Fruit fly (Drosophila melanogaster) whole organism, embryonic: ENCODE results near the gene SrpRalpha.

Experiments
- Antp ChIP-seq: fragments of 200-800 bp; sonication (Bioruptor generic); optimal IDR thresholded peaks from 3 replicates; lab custom pipeline; 2016; ENCODE audit warnings: missing biosample characterization, missing genetic modification characterization
- Bgb ChIP-seq: fragments of 200-800 bp; sonication (Bioruptor generic); IDR thresholded peaks from 2 replicates; pipeline ENCODE4 v1.3.6; 2022; ENCODE audit warnings: missing biosample characterization, missing genetic modification characterization; ENCODE audit not compliant: partially characterized antibody
- CG10274 ChIP-seq: fragments of 200-800 bp; sonication (Bioruptor generic); optimal IDR thresholded peaks from 3 replicates; lab custom pipeline; 2017; ENCODE audit warnings: missing biosample characterization, mild to moderate bottlenecking, missing genetic modification characterization
- CG11085 ChIP-seq: fragments of 200-800 bp; sonication (Bioruptor generic); IDR thresholded peaks from 2 replicates; pipeline ENCODE4 v1.3.6; 2022; ENCODE audit warnings: missing biosample characterization, missing genetic modification characterization
- CG13775 ChIP-seq: fragments of 200-800 bp; sonication (Bioruptor generic); optimal IDR thresholded peaks from 3 replicates; lab custom pipeline; 2017; ENCODE audit warnings: missing biosample characterization, mild to moderate bottlenecking, missing genetic modification characterization
- CG14441 ChIP-seq: fragments of 200-800 bp; sonication (Bioruptor generic); IDR thresholded peaks from 2 replicates; pipeline ENCODE4 v1.3.6; 2022; ENCODE audit warnings: missing biosample characterization, missing genetic modification characterization
- CG14710 ChIP-seq: fragments of 200-800 bp; sonication (Bioruptor generic); optimal IDR thresholded peaks from 3 replicates; lab custom pipeline; 2019; ENCODE audit warnings: missing biosample characterization, mild to moderate bottlenecking, missing genetic modification characterization, moderate library complexity
- CG1602 ChIP-seq: fragments of 200-800 bp; sonication (Bioruptor generic); optimal IDR thresholded peaks from 3 replicates; lab custom pipeline; 2016; ENCODE audit warnings: missing biosample characterization, missing genetic modification characterization
- CG17328 ChIP-seq: fragments of 200-800 bp; sonication (Bioruptor generic); IDR thresholded peaks from 2 replicates; pipeline ENCODE4 v1.3.6; 2022; ENCODE audit warnings: missing biosample characterization, missing genetic modification characterization
- CG2202 ChIP-seq: fragments of 200-800 bp; sonication (Bioruptor generic); optimal IDR thresholded peaks from 2 replicates; lab custom pipeline; 2018; ENCODE audit warnings: missing biosample characterization, mild to moderate bottlenecking, missing genetic modification characterization
- CG2712 ChIP-seq: fragments of 200-800 bp; optimal IDR thresholded peaks from 3 replicates; lab custom pipeline; 2019; ENCODE audit warnings: missing biosample characterization, mild to moderate bottlenecking, missing genetic modification characterization, moderate library complexity
- CG32532 ChIP-seq: fragments of 200-800 bp; sonication (Bioruptor generic); IDR thresholded peaks from 2 replicates; pipeline ENCODE4 v1.3.6; 2022; ENCODE audit warnings: missing biosample characterization, missing genetic modification characterization
- CG3726 ChIP-seq: fragments of 200-800 bp; sonication (Bioruptor generic); IDR thresholded peaks from 3 replicates; pipeline ENCODE4, ENCODE4 v1.3.6; 2022; ENCODE audit warnings: missing biosample characterization, missing genetic modification characterization
- CG3838 ChIP-seq: fragments of 200-800 bp; sonication (Bioruptor generic); optimal IDR thresholded peaks from 3 replicates; lab custom pipeline; 2016; ENCODE audit warnings: missing biosample characterization, missing genetic modification characterization
- CG4730 ChIP-seq: fragments of 200-800 bp; sonication (Bioruptor generic); IDR thresholded peaks from 2 replicates; pipeline ENCODE4 v1.3.6; 2022; ENCODE audit warnings: missing biosample characterization, missing genetic modification characterization
- CG4820 ChIP-seq: fragments of 200-800 bp; sonication (Bioruptor generic); optimal IDR thresholded peaks from 3 replicates; lab custom pipeline; 2016; ENCODE audit warnings: missing biosample characterization, missing genetic modification characterization
- CG8388 ChIP-seq: fragments of 200-800 bp; sonication (Bioruptor generic); optimal IDR thresholded peaks from 2 replicates; lab custom pipeline; 2019; ENCODE audit warnings: missing biosample characterization, mild to moderate bottlenecking, missing genetic modification characterization, moderate library complexity
- CG9817 ChIP-seq: fragments of 200-800 bp; sonication (Bioruptor generic); optimal IDR thresholded peaks from 2 replicates; lab custom pipeline; 2018; ENCODE audit warnings: missing biosample characterization, mild to moderate bottlenecking, missing genetic modification characterization, moderate library complexity
- Dll ChIP-seq: fragments of 200-800 bp; sonication (Bioruptor generic); IDR thresholded peaks from 4 replicates; pipeline ENCODE4 v1.3.6; 2022; ENCODE audit warnings: missing biosample characterization, missing genetic modification characterization; ENCODE audit not compliant: partially characterized antibody
- Elba2 ChIP-seq: fragments of 200-800 bp; sonication (Bioruptor generic); optimal IDR thresholded peaks from 3 replicates; lab custom pipeline; 2016; ENCODE audit warnings: missing biosample characterization, missing genetic modification characterization
- Lim3 ChIP-seq: fragments of 200-800 bp; sonication (Bioruptor generic); IDR thresholded peaks from 2 replicates; pipeline ENCODE4 v1.3.6; 2022; ENCODE audit warnings: missing biosample characterization, missing genetic modification characterization
- NC2α ChIP-seq: fragments of 200-800 bp; sonication (Bioruptor generic); optimal IDR thresholded peaks from 2 replicates; lab custom pipeline; 2016; ENCODE audit warnings: missing biosample characterization, missing genetic modification characterization
- Oli ChIP-seq: fragments of 200-800 bp; sonication (Bioruptor generic); optimal IDR thresholded peaks from 2 replicates; lab custom pipeline; 2018; ENCODE audit warnings: missing biosample characterization, mild to moderate bottlenecking, missing genetic modification characterization, moderate library complexity
- Pdp1 ChIP-seq, 2 experiments: fragments of 200-800 bp; sonication (Bioruptor generic); optimal IDR thresholded peaks; 3 replicates each; lab custom pipeline; 2016; ENCODE audit warnings: missing biosample characterization in 2 of 2, missing genetic modification characterization in 2 of 2, mild to moderate bottlenecking in 1 of 2, moderate library complexity in 1 of 2
- Ravus ChIP-seq: fragments of 200-800 bp; sonication (Bioruptor generic); IDR thresholded peaks from 2 replicates; pipeline ENCODE4 v1.3.6; 2022; ENCODE audit warnings: missing biosample characterization, missing genetic modification characterization
- Usf ChIP-seq: fragments of 200-800 bp; sonication (Bioruptor generic); optimal IDR thresholded peaks from 2 replicates; lab custom pipeline; 2017; ENCODE audit warnings: missing genotype, missing biosample characterization, missing genetic modification characterization
- ap ChIP-seq: fragments of 200-800 bp; sonication (Bioruptor generic); IDR thresholded peaks from 2 replicates; pipeline ENCODE4 v1.3.6; 2022; ENCODE audit warnings: missing biosample characterization, missing genetic modification characterization
- ash1 ChIP-seq: fragments of 200-800 bp; sonication (Bioruptor generic); optimal IDR thresholded peaks from 2 replicates; lab custom pipeline; 2018; ENCODE audit warnings: missing biosample characterization, mild to moderate bottlenecking, missing genetic modification characterization
- caup ChIP-seq: fragments of 200-800 bp; sonication (Bioruptor generic); optimal IDR thresholded peaks from 3 replicates; lab custom pipeline; 2017; ENCODE audit warnings: missing biosample characterization, mild to moderate bottlenecking, missing genetic modification characterization, moderate library complexity; ENCODE audit not compliant: severe bottlenecking
- ci ChIP-seq: fragments of 200-800 bp; sonication (Bioruptor generic); IDR thresholded peaks from 3 replicates; pipeline ENCODE4 v1.3.6; 2022; ENCODE audit warnings: missing biosample characterization, missing genetic modification characterization
- corto ChIP-seq: fragments of 200-800 bp; sonication (Bioruptor generic); optimal IDR thresholded peaks from 2 replicates; lab custom pipeline; 2016; ENCODE audit warnings: missing biosample characterization, mild to moderate bottlenecking, missing genetic modification characterization, moderate library complexity
- croc ChIP-seq: fragments of 200-800 bp; sonication (Bioruptor generic); conservative IDR thresholded peaks from 3 replicates; pipeline ENCODE4 v1.3.6; 2022; ENCODE audit warnings: missing biosample characterization, missing genetic modification characterization
- fd102C ChIP-seq: fragments of 200-800 bp; sonication (Bioruptor generic); optimal IDR thresholded peaks from 2 replicates; lab custom pipeline; 2018; ENCODE audit warnings: missing biosample characterization, mild to moderate bottlenecking, missing genetic modification characterization, moderate library complexity
- gcm2 ChIP-seq: fragments of 200-800 bp; sonication (Bioruptor generic); optimal IDR thresholded peaks from 2 replicates; lab custom pipeline; 2016; ENCODE audit warnings: missing biosample characterization, missing genetic modification characterization
- gem ChIP-seq: fragments of 200-800 bp; sonication (Bioruptor generic); optimal IDR thresholded peaks from 2 replicates; lab custom pipeline; 2019; ENCODE audit warnings: missing biosample characterization, mild to moderate bottlenecking, missing genetic modification characterization, moderate library complexity
- hkb ChIP-seq, 2 experiments: fragments of 200-800 bp in 1 of 2; fragments of >200 bp in 1 of 2; sonication (Bioruptor generic) in 1 of 2; IDR thresholded peaks in 1 of 2; optimal IDR thresholded peaks in 1 of 2; 2 replicates each; pipeline versions ENCODE4 v1.3.6 to Lab custom; 2017 to 2022; ENCODE audit warnings: missing biosample characterization in 1 of 2, missing genetic modification characterization in 1 of 2
- ind ChIP-seq: fragments of 200-800 bp; sonication (Bioruptor generic); optimal IDR thresholded peaks from 3 replicates; lab custom pipeline; 2016; ENCODE audit warnings: missing biosample characterization, missing genetic modification characterization
- jigr1 ChIP-seq: fragments of 200-800 bp; sonication (Bioruptor generic); IDR thresholded peaks from 3 replicates; pipeline ENCODE4 v1.3.6; 2022; ENCODE audit warnings: missing biosample characterization, missing genetic modification characterization
- kah ChIP-seq: fragments of 200-800 bp; sonication (Bioruptor generic); optimal IDR thresholded peaks from 2 replicates; lab custom pipeline; 2018; ENCODE audit warnings: missing biosample characterization, mild to moderate bottlenecking, missing genetic modification characterization
- lbe ChIP-seq: fragments of 200-800 bp; sonication (Bioruptor generic); optimal IDR thresholded peaks from 2 replicates; lab custom pipeline; 2016; ENCODE audit warnings: missing biosample characterization, mild to moderate bottlenecking, missing genetic modification characterization
- lilli ChIP-seq: fragments of 200-800 bp; sonication (Bioruptor generic); optimal IDR thresholded peaks from 3 replicates; lab custom pipeline; 2016; ENCODE audit warnings: missing biosample characterization, missing genetic modification characterization
- luna ChIP-seq: fragments of 200-800 bp; sonication (Bioruptor generic); optimal IDR thresholded peaks from 2 replicates; lab custom pipeline; 2016; ENCODE audit warnings: missing biosample characterization, missing genetic modification characterization
- mam ChIP-seq: fragments of 200-800 bp; sonication (Bioruptor generic); optimal IDR thresholded peaks from 3 replicates; lab custom pipeline; 2016; ENCODE audit warnings: missing biosample characterization, missing genetic modification characterization
- mld ChIP-seq: fragments of 200-800 bp; sonication (Bioruptor generic); IDR thresholded peaks from 3 replicates; pipeline ENCODE4 v1.3.6; 2022; ENCODE audit warnings: missing biosample characterization, missing genetic modification characterization; ENCODE audit not compliant: partially characterized antibody
- onecut ChIP-seq: fragments of 200-800 bp; sonication (Bioruptor generic); IDR thresholded peaks from 2 replicates; pipeline ENCODE4 v1.3.6; 2022; ENCODE audit warnings: missing biosample characterization, missing genetic modification characterization
- p53 ChIP-seq: fragments of 200-800 bp; sonication (Bioruptor generic); optimal IDR thresholded peaks from 2 replicates; lab custom pipeline; 2016; ENCODE audit warnings: missing biosample characterization, missing genetic modification characterization
- pan ChIP-seq, 4 experiments: fragments of >200 bp in 3 of 4; fragments of 200-800 bp in 1 of 4; sonication (Bioruptor generic) in 1 of 4; optimal IDR thresholded peaks in 3 of 4; IDR thresholded peaks in 1 of 4; 2 replicates each; pipeline versions ENCODE4 v1.3.6 to Lab custom; 2017 to 2022; ENCODE audit warnings: missing biosample characterization in 2 of 4, missing genetic modification characterization in 2 of 4, mixed read lengths in 1 of 4
- pzg ChIP-seq: fragments of 200-800 bp; sonication (Bioruptor generic); optimal IDR thresholded peaks from 3 replicates; lab custom pipeline; 2018; ENCODE audit warnings: missing biosample characterization, mild to moderate bottlenecking, missing genetic modification characterization, moderate library complexity
- sim ChIP-seq: fragments of 200-800 bp; sonication (Bioruptor generic); IDR thresholded peaks from 2 replicates; pipeline ENCODE4 v1.3.6; 2022; ENCODE audit warnings: missing biosample characterization, missing genetic modification characterization
- zen ChIP-seq: fragments of 200-800 bp; sonication (Bioruptor generic); optimal IDR thresholded peaks from 3 replicates; lab custom pipeline; 2018; ENCODE audit warnings: missing biosample characterization, mild to moderate bottlenecking, missing genetic modification characterization, moderate library complexity

Gene SrpRalpha

dm6 chrX:11149201-11149600 lies 20.3 kb upstream of the SrpRalpha start, which contains the start of gene Lint-1 (continued):
- TF ChIP-seq CG13775 (GFP tag; lab: Kevin White, UChicago) (no peak), sim (GFP tag; lab: Robert Waterston, UW) (no peak), gcm2 (GFP tag; lab: Kevin White, UChicago) (no peak), mam (peak; percentile 24), fd102C (GFP tag; lab: Kevin White, UChicago) (no peak), CG2712 (tag; lab: Kevin White, UChicago) (peak; percentile 7), Dll (GFP tag; lab: Robert Waterston, UW) (peak; percentile 47; the same call in 2 of the 4 replicates), zen (tag; lab: Kevin White, UChicago) (no peak), CG11085 (no peak), CG14710 (tag; lab: Kevin White, UChicago) (peak; percentile 22), CG14441 (0 out of 2 replicates have a peak, but pooled peaks have one; percentile 38), Bgb (GFP tag; lab: Robert Waterston, UW) (no peak), ind (GFP tag; lab: Kevin White, UChicago) (peak; percentile 10), ci (GFP tag; lab: Robert Waterston, UW) (no peak), corto (no peak), jigr1 (GFP tag; lab: Robert Waterston, UW) (no peak), CG32532 (GFP tag; lab: Robert Waterston, UW) (no peak), kah (GFP tag; lab: Kevin White, UChicago) (no peak), mld (no peak), CG4730 (GFP tag; lab: Robert Waterston, UW) (no peak), luna (no peak), CG17328 (GFP tag; lab: Robert Waterston, UW) (no peak), Usf (no peak), NC2α (GFP tag; lab: Kevin White, UChicago) (no peak), CG9817 (tag; lab: Kevin White, UChicago) (peak; percentile 8), onecut (no peak), CG3726 (GFP tag; lab: Robert Waterston, UW) (no peak), gem (tag; lab: Kevin White, UChicago) (peak; percentile 38), CG10274 (GFP tag; lab: Kevin White, UChicago) (no peak), CG3838 (GFP tag; lab: Kevin White, UChicago) (no peak), CG4820 (GFP tag; lab: Kevin White, UChicago) (no peak), CG8388 (no peak), lilli (peak; percentile 48), ap (GFP tag; lab: Robert Waterston, UW) (no peak), lbe (GFP tag; lab: Kevin White, UChicago) (no peak), Pdp1 (GFP tag; optimal IDR thresholded peaks at IDR 0.05; lab: Kevin White, UChicago) (peak; percentile 36 to 89), ash1 (no peak), Lim3 (GFP tag; lab: Robert Waterston, UW) (no peak), pzg (GFP tag; lab: Kevin White, UChicago) (peak; percentile 29), pan (optimal IDR thresholded peaks at IDR 0.05; lab: Kevin White, UChicago) (no peak), pan (GFP tag; optimal IDR thresholded peaks at IDR 0.05 in 1 of 2, IDR thresholded peaks at IDR 0.05 in 1 of 2) (peak in 1 of 2 experiments; percentile 45), Elba2 (no peak), caup (GFP tag; lab: Kevin White, UChicago) (no peak), Antp (peak; percentile 14), Oli (tag; lab: Kevin White, UChicago) (no peak), p53 (no peak), CG1602 (GFP tag; lab: Kevin White, UChicago) (no peak), croc (no peak), Ravus (GFP tag; lab: Robert Waterston, UW) (no peak), CG2202 (no peak), hkb (optimal IDR thresholded peaks at IDR 0.05; lab: Kevin White, UChicago) (no peak), hkb (GFP tag; IDR thresholded peaks at IDR 0.05; lab: Robert Waterston, UW) (peak; percentile 14; the same call in 1 of the 2 replicates)
